Worm (Caenorhabditis elegans): ENCODE data around the gene F57C12.2.

The F57C12.2 gene

ce11 chrX:593245-593733, 42.1 kb upstream of the F57C12.2 start (continued):
- TF ChIP-seq Y53G8AR.9 (GFP tag; conservative IDR thresholded peaks at IDR 0.05) (0 out of 2 replicates have a peak, but pooled peaks have one; percentile 23), F33H1.4 (GFP tag; IDR thresholded peaks at IDR 0.05) (no peak), ekl-4 (GFP tag; IDR thresholded peaks at IDR 0.05) (peak; percentile 66; the same call in 1 of the 2 replicates), ceh-91 (GFP tag; IDR thresholded peaks at IDR 0.05) (no peak), F23B12.7 (tag; optimal IDR thresholded peaks at IDR 0.05; ENCODE audit: insufficient read depth) (peak; percentile 76), hlh-26 (GFP tag; conservative IDR thresholded peaks at IDR 0.05) (no peak), lsy-27 (tag; optimal IDR thresholded peaks at IDR 0.05; ENCODE audit: borderline replicate concordance, insufficient read depth) (no peak), ztf-18 (tag; optimal IDR thresholded peaks at IDR 0.05) (no peak), egl-44 (GFP tag; IDR thresholded peaks at IDR 0.05) (no peak), madf-6 (GFP tag; IDR thresholded peaks at IDR 0.05) (no peak), D2030.7 (GFP tag; IDR thresholded peaks at IDR 0.05) (no peak), dpff-1 (tag; optimal IDR thresholded peaks at IDR 0.05) (no peak), dpl-1 (GFP tag; optimal IDR thresholded peaks at IDR 0.05) (no peak), hmg-20 (GFP tag; IDR thresholded peaks at IDR 0.05) (0 out of 2 replicates have a peak, but pooled peaks have one; percentile 42), atf-7 (tag; optimal IDR thresholded peaks at IDR 0.05) (peak; percentile 60), bed-1 (GFP tag; IDR thresholded peaks at IDR 0.05) (no peak)

DNA sequence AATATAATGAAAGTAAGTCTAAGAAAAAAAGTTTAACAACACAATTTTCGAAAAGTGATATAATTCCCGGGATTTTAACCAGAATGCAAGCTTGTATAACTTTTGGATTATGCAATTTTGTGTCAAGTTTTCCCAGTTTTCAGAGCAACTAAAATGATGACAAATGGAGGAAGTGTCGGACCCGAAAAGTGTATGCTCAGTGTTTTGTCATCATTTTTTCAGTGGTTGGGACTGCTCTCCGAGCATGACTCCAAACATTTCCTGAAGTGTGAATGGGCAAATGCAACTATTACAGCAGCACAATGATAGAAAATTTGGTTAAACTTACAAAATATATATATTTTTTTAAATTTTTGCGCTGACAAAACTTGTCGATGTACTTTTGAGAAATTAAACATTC, 39.9 kb upstream of the F57C12.2 start:
- TF ChIP-seq snpc-3.4 (tag; optimal IDR thresholded peaks at IDR 0.05) (no peak), rpc-1 (optimal IDR thresholded peaks at IDR 0.05) (no peak), rpc-1 (tag; optimal IDR thresholded peaks at IDR 0.05) (no peak)

- no peak for TF ChIP-seq snpc-3.4 (tag; optimal IDR thresholded peaks at IDR 0.05)
- no peak for TF ChIP-seq egl-44 (GFP tag; IDR thresholded peaks at IDR 0.05)
- TF ChIP-seq ama-1 (optimal IDR thresholded peaks at IDR 0.05): no peak
- TF ChIP-seq ama-1 (GFP tag; optimal IDR thresholded peaks at IDR 0.05): no peak
- TF ChIP-seq ztf-25 (GFP tag; IDR thresholded peaks at IDR 0.05): no peak
- no peak for TF ChIP-seq C17E4.6 (GFP tag; IDR thresholded peaks at IDR 0.05)
- no peak for TF ChIP-seq lin-26 (GFP tag; IDR thresholded peaks at IDR 0.05)
- TF ChIP-seq tlf-1 (GFP tag; optimal IDR thresholded peaks at IDR 0.05): no peak
- TF ChIP-seq let-607 (tag; optimal IDR thresholded peaks at IDR 0.05): no peak
- TF ChIP-seq F52B5.7 (tag; optimal IDR thresholded peaks at IDR 0.05): no peak
- no peak for TF ChIP-seq mcd-1 (GFP tag; IDR thresholded peaks at IDR 0.05)
- no peak for TF ChIP-seq ceh-79 (tag; optimal IDR thresholded peaks at IDR 0.05)
- TF ChIP-seq nfya-1 (tag; optimal IDR thresholded peaks at IDR 0.05; ENCODE audit: borderline replicate concordance, insufficient read depth): no peak
- TF ChIP-seq egrh-3 (GFP tag; IDR thresholded peaks at IDR 0.05): no peak
- no peak for TF ChIP-seq unc-62 (GFP tag; optimal IDR thresholded peaks at IDR 0.05)
These were observed 36.6 kb upstream of the F57C12.2 start, which contains the start of gene mrp-1 for ce11 chrX:587798-588197. mrp-1 (minus strand) TSS chrX:587898.

DNA sequence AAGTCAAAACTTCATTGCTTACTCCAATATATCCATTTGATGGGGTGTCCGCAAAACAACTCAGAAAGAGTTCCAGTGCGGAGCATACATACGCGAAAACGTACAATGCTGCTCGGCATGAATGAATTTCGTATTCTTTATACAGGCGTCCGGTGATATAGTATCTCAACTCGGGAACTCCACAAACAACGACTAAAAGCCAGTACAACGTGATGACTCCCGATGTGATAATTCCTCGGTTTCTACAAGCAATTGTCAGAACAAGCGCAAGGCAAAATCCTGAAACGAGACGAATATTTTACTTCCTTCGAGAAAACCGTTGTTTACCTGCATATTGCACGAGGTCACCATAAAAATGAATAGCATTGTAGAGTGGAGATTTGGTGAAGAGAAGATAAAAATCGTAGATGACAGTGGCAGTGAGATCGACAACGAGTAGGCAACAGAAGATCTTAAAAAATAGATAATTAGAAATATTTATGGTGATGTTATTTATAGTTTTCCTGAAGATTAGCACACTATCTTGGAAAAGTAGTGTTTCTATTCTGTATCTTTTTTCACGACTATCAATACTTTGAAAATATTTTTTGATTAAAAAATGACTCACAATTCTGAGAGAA, 34.5 kb upstream of the F57C12.2 start:
- no peak for TF ChIP-seq egrh-3 (GFP tag; IDR thresholded peaks at IDR 0.05)
- no peak for TF ChIP-seq mxl-1 (tag; optimal IDR thresholded peaks at IDR 0.05)
- no peak for TF ChIP-seq F57A8.1 (GFP tag; optimal IDR thresholded peaks at IDR 0.05)
- no peak for TF ChIP-seq ZK185.1 (tag; optimal IDR thresholded peaks at IDR 0.05; ENCODE audit: poor library complexity, severe bottlenecking)
- TF ChIP-seq F37B4.10 (GFP tag; IDR thresholded peaks at IDR 0.05): no peak
- TF ChIP-seq lir-1 (GFP tag; conservative IDR thresholded peaks at IDR 0.05): no peak
- TF ChIP-seq dox-1 (GFP tag; IDR thresholded peaks at IDR 0.05): no peak
- TF ChIP-seq F22D6.2 (tag; optimal IDR thresholded peaks at IDR 0.05): no peak
- TF ChIP-seq nhr-120 (GFP tag; IDR thresholded peaks at IDR 0.05): no peak
- TF ChIP-seq hmg-20 (GFP tag; IDR thresholded peaks at IDR 0.05): no peak
- TF ChIP-seq hsf-1 (GFP tag; IDR thresholded peaks at IDR 0.05): no peak
- TF ChIP-seq cebp-2 (GFP tag; IDR thresholded peaks at IDR 0.05): no peak
- TF ChIP-seq lin-26 (GFP tag; IDR thresholded peaks at IDR 0.05): no peak
- TF ChIP-seq snpc-4 (GFP tag; optimal IDR thresholded peaks at IDR 0.05): no peak
- no peak for TF ChIP-seq snpc-4 (tag; optimal IDR thresholded peaks at IDR 0.05)
- no peak for TF ChIP-seq ets-4 (GFP tag; optimal IDR thresholded peaks at IDR 0.05)
